Worm (Caenorhabditis elegans) whole organism, L4 larva: ENCODE data around the gene ptr-6.
A peak's percentile ranks its signal among the peaks of the same experiment; 100 is the strongest.

Experiments used
- F26F4.8 ChIP-seq: fragments of 200-800 bp; sonication (Bioruptor generic); conservative IDR thresholded peaks from 2 replicates; pipeline ENCODE4 v1.3.6; 2022; ENCODE audit warnings: missing genetic modification characterization, missing compliant biosample characterization
- F37D6.2 ChIP-seq: sonication (generic microtip); optimal IDR thresholded peaks from 2 replicates; lab custom pipeline; 2016; ENCODE audit warnings: mild to moderate bottlenecking, missing genetic modification characterization, missing compliant biosample characterization
- F49E8.2 ChIP-seq: sonication (generic microtip); optimal IDR thresholded peaks from 2 replicates; lab custom pipeline; 2016; ENCODE audit warnings: missing compliant biosample characterization, mild to moderate bottlenecking, missing genetic modification characterization, borderline replicate concordance
- T26A8.4 ChIP-seq: fragments of 200-800 bp; sonication (Bioruptor generic); IDR thresholded peaks from 2 replicates; pipeline ENCODE4 v1.3.6; 2022; ENCODE audit warnings: missing genetic modification characterization, missing compliant biosample characterization
- Y105C5A.15 ChIP-seq: fragments of 200-800 bp; sonication (Bioruptor generic); IDR thresholded peaks from 2 replicates; pipeline ENCODE4 v1.3.6; 2022; ENCODE audit warnings: missing genetic modification characterization, missing compliant biosample characterization
- Y48G9A.11 ChIP-seq: fragments of 200-800 bp; sonication (Bioruptor generic); IDR thresholded peaks from 2 replicates; pipeline ENCODE4 v1.3.6; 2022; ENCODE audit warnings: missing genetic modification reagents, missing genetic modification characterization, missing compliant biosample characterization
- Y5F2A.4 ChIP-seq: fragments of 200-800 bp; sonication (Bioruptor generic); optimal IDR thresholded peaks from 2 replicates; lab custom pipeline; 2018; ENCODE audit warnings: mild to moderate bottlenecking, missing genetic modification characterization, missing compliant biosample characterization
- Y75B8A.6 ChIP-seq: fragments of 200-800 bp; sonication (Bioruptor generic); IDR thresholded peaks from 2 replicates; pipeline ENCODE4 v1.3.6; 2022; ENCODE audit warnings: missing genetic modification reagents, missing genetic modification characterization, missing compliant biosample characterization
- ZK337.2 ChIP-seq: fragments of 200-800 bp; sonication (Bioruptor generic); IDR thresholded peaks from 2 replicates; pipeline ENCODE4 v1.3.6; 2022; ENCODE audit warnings: missing genetic modification reagents, missing genetic modification characterization, missing compliant biosample characterization
- ZK546.5 ChIP-seq, 2 experiments: sonication (generic microtip); optimal IDR thresholded peaks; 2 replicates each; lab custom pipeline; 2017; ENCODE audit warnings: missing biosample characterization in 2 of 2, missing genetic modification characterization in 2 of 2
- ama-1 ChIP-seq: fragments of 150-350 bp; optimal IDR thresholded peaks from 2 replicates; lab custom pipeline; 2014; ENCODE audit warnings: inconsistent platforms, mixed read lengths
- arid-1 ChIP-seq: fragments of 200-800 bp; sonication (Bioruptor generic); conservative IDR thresholded peaks from 2 replicates; pipeline ENCODE4 v1.3.6; 2022; ENCODE audit warnings: missing genetic modification reagents, missing genetic modification characterization, missing compliant biosample characterization
- ceh-44 ChIP-seq: fragments of 200-800 bp; sonication (Bioruptor generic); IDR thresholded peaks from 2 replicates; pipeline ENCODE4 v1.3.6; 2022; ENCODE audit warnings: missing genetic modification reagents, missing genetic modification characterization, missing compliant biosample characterization
- ceh-62 ChIP-seq: sonication (generic microtip); optimal IDR thresholded peaks from 2 replicates; lab custom pipeline; 2017; ENCODE audit warnings: missing biosample characterization, missing genetic modification characterization
- ceh-82 ChIP-seq: sonication (generic microtip); optimal IDR thresholded peaks from 2 replicates; lab custom pipeline; 2017; ENCODE audit warnings: missing biosample characterization, missing genetic modification characterization
- cey-2 ChIP-seq: sonication (generic microtip); optimal IDR thresholded peaks from 3 replicates; lab custom pipeline; 2017; ENCODE audit warnings: missing genetic modification characterization, mild to moderate bottlenecking, missing compliant biosample characterization, antibody characterized with exemption, borderline replicate concordance; ENCODE audit not compliant: insufficient read depth
- duxl-1 ChIP-seq: sonication (generic microtip); optimal IDR thresholded peaks from 2 replicates; lab custom pipeline; 2016; ENCODE audit warnings: mild to moderate bottlenecking, missing genetic modification characterization, moderate library complexity, missing compliant biosample characterization; ENCODE audit not compliant: poor library complexity
- egl-27 ChIP-seq: sonication (generic microtip); optimal IDR thresholded peaks from 3 replicates; lab custom pipeline; 2017; ENCODE audit warnings: missing biosample characterization, missing genetic modification reagents, missing genetic modification characterization
- egl-43 ChIP-seq: fragments of 200-800 bp; sonication (Bioruptor generic); IDR thresholded peaks from 2 replicates; pipeline ENCODE4 v1.3.6; 2022; ENCODE audit warnings: missing genetic modification reagents, missing genetic modification characterization, missing compliant biosample characterization
- gei-8 ChIP-seq: fragments of 200-800 bp; sonication (Bioruptor generic); optimal IDR thresholded peaks from 2 replicates; lab custom pipeline; 2018; ENCODE audit warnings: mild to moderate bottlenecking, missing genetic modification characterization, missing compliant biosample characterization
- hif-1 ChIP-seq, 2 experiments: sonication (generic microtip); optimal IDR thresholded peaks; 2 replicates each; lab custom pipeline; 2016 to 2017; ENCODE audit warnings: missing compliant biosample characterization in 2 of 2, missing genetic modification characterization in 2 of 2, missing genetic modification reagents in 2 of 2, missing genotype in 2 of 2, mild to moderate bottlenecking in 1 of 2
- jun-1 ChIP-seq: fragments of 150-350 bp; optimal IDR thresholded peaks from 2 replicates; lab custom pipeline; 2014; ENCODE audit warnings: missing biosample characterization, missing genetic modification reagents, missing genetic modification characterization
- lin-13 ChIP-seq: fragments of 150-350 bp; optimal IDR thresholded peaks from 2 replicates; lab custom pipeline; 2014; ENCODE audit warnings: missing biosample characterization, missing genetic modification reagents, missing genetic modification characterization
- lin-39 ChIP-seq: fragments of 150-350 bp; optimal IDR thresholded peaks from 2 replicates; lab custom pipeline; 2014; ENCODE audit warnings: missing biosample characterization, missing genetic modification reagents, missing genetic modification characterization
- lir-3 ChIP-seq: sonication (generic microtip); optimal IDR thresholded peaks from 2 replicates; lab custom pipeline; 2016; ENCODE audit warnings: mild to moderate bottlenecking, missing genetic modification characterization, missing compliant biosample characterization
- lsy-2 ChIP-seq, 2 experiments: fragments of 150-350 bp in 1 of 2; sonication (generic microtip) in 1 of 2; optimal IDR thresholded peaks; 2 replicates each; lab custom pipeline; 2014 to 2017; ENCODE audit warnings: missing biosample characterization in 2 of 2, missing genetic modification characterization in 2 of 2
- mdt-29 ChIP-seq: fragments of 200-800 bp; sonication (Bioruptor generic); IDR thresholded peaks from 2 replicates; pipeline ENCODE4 v1.3.6; 2022; ENCODE audit warnings: missing genetic modification reagents, missing genetic modification characterization, missing compliant biosample characterization
- mep-1 ChIP-seq: fragments of 150-350 bp; sonication (generic microtip); optimal IDR thresholded peaks from 3 replicates; lab custom pipeline; 2014; ENCODE audit warnings: missing biosample characterization, missing genetic modification characterization
- mes-2 ChIP-seq: sonication (generic microtip); optimal IDR thresholded peaks from 2 replicates; lab custom pipeline; 2016; ENCODE audit warnings: missing genotype, mild to moderate bottlenecking, missing genetic modification characterization, missing compliant biosample characterization; ENCODE audit not compliant: poor library complexity, severe bottlenecking
- nhr-11 ChIP-seq: fragments of 150-350 bp; optimal IDR thresholded peaks from 2 replicates; lab custom pipeline; 2014; ENCODE audit warnings: missing biosample characterization, missing genetic modification characterization
- nhr-111 ChIP-seq: fragments of 200-800 bp; sonication (Bioruptor generic); optimal IDR thresholded peaks from 2 replicates; lab custom pipeline; 2018; ENCODE audit warnings: mild to moderate bottlenecking, missing genetic modification characterization, missing compliant biosample characterization
- nhr-237 ChIP-seq: sonication (generic microtip); optimal IDR thresholded peaks from 2 replicates; lab custom pipeline; 2017; ENCODE audit warnings: missing biosample characterization, missing genetic modification characterization
- nhr-25 ChIP-seq: sonication (generic microtip); optimal IDR thresholded peaks from 2 replicates; lab custom pipeline; 2017; ENCODE audit warnings: missing genetic modification characterization, mild to moderate bottlenecking, missing compliant biosample characterization, antibody characterized with exemption, moderate library complexity, borderline replicate concordance; ENCODE audit not compliant: insufficient read depth
- nhr-41 ChIP-seq: fragments of 200-800 bp; sonication (Bioruptor generic); IDR thresholded peaks from 2 replicates; pipeline ENCODE4 v1.3.6; 2022; ENCODE audit warnings: missing genetic modification reagents, missing genetic modification characterization, missing compliant biosample characterization
- nhr-48 ChIP-seq: sonication (generic microtip); optimal IDR thresholded peaks from 2 replicates; lab custom pipeline; 2016; ENCODE audit warnings: mild to moderate bottlenecking, missing genetic modification characterization, missing compliant biosample characterization
- nhr-77 ChIP-seq: fragments of 150-350 bp; optimal IDR thresholded peaks from 2 replicates; lab custom pipeline; 2014; ENCODE audit warnings: missing biosample characterization, missing genetic modification characterization
- pha-4 ChIP-seq, 2 experiments: fragments of 150-350 bp in 1 of 2; fragments of 200-800 bp in 1 of 2; sonication (Bioruptor generic) in 1 of 2; IDR thresholded peaks in 1 of 2; optimal IDR thresholded peaks in 1 of 2; 2 replicates each; pipeline versions ENCODE4 v1.3.6 to Lab custom; 2014 to 2022; ENCODE audit warnings: missing genetic modification characterization in 2 of 2, missing genetic modification reagents in 2 of 2, missing biosample characterization in 1 of 2, missing compliant biosample characterization in 1 of 2
- php-3 ChIP-seq: fragments of 200-800 bp; sonication (Bioruptor generic); IDR thresholded peaks from 2 replicates; pipeline ENCODE4 v1.3.6; 2022; ENCODE audit warnings: missing genetic modification reagents, missing genetic modification characterization, missing compliant biosample characterization
- pqm-1 ChIP-seq: sonication (generic microtip); optimal IDR thresholded peaks from 2 replicates; lab custom pipeline; 2017; ENCODE audit warnings: missing biosample characterization, missing genetic modification characterization
- rbr-2 ChIP-seq: sonication (generic microtip); optimal IDR thresholded peaks from 2 replicates; lab custom pipeline; 2016; ENCODE audit warnings: missing genotype, missing genetic modification characterization, missing compliant biosample characterization
- saeg-2 ChIP-seq: fragments of 200-800 bp; sonication (Bioruptor generic); IDR thresholded peaks from 2 replicates; pipeline ENCODE4 v1.3.6; 2022; ENCODE audit warnings: missing genetic modification reagents, missing genetic modification characterization, missing compliant biosample characterization
- skn-1 ChIP-seq: fragments of 150-350 bp; optimal IDR thresholded peaks from 2 replicates; lab custom pipeline; 2014; ENCODE audit warnings: missing biosample characterization, missing genetic modification characterization
- spr-3 ChIP-seq: fragments of 200-800 bp; sonication (Bioruptor generic); optimal IDR thresholded peaks from 2 replicates; lab custom pipeline; 2018; ENCODE audit warnings: mild to moderate bottlenecking, missing genetic modification characterization, missing compliant biosample characterization
- tra-1 ChIP-seq: fragments of 200-800 bp; sonication (Bioruptor generic); IDR thresholded peaks from 2 replicates; pipeline ENCODE4 v1.3.6; 2022; ENCODE audit warnings: missing genetic modification reagents, missing genetic modification characterization, missing compliant biosample characterization
- unc-130 ChIP-seq: sonication (generic microtip); optimal IDR thresholded peaks from 2 replicates; lab custom pipeline; 2016; ENCODE audit warnings: missing genetic modification reagents, missing genetic modification characterization, missing compliant biosample characterization
- unc-39 ChIP-seq: sonication (generic microtip); optimal IDR thresholded peaks from 2 replicates; lab custom pipeline; 2017; ENCODE audit warnings: missing biosample characterization, missing genetic modification characterization
- vab-7 ChIP-seq: fragments of 200-800 bp; sonication (Bioruptor generic); IDR thresholded peaks from 2 replicates; pipeline ENCODE4 v1.3.6; 2022; ENCODE audit warnings: missing genetic modification reagents, missing genetic modification characterization, missing compliant biosample characterization
- zfp-2 ChIP-seq: sonication (generic microtip); optimal IDR thresholded peaks from 2 replicates; lab custom pipeline; 2016; ENCODE audit warnings: mild to moderate bottlenecking, missing genetic modification characterization, missing compliant biosample characterization
- zfp-3 ChIP-seq: fragments of 200-800 bp; sonication (Bioruptor generic); conservative IDR thresholded peaks from 2 replicates; pipeline ENCODE4 v1.3.6; 2022; ENCODE audit warnings: missing genetic modification reagents, missing genetic modification characterization, missing compliant biosample characterization

Gene ptr-6

ce11 chrII:5201922-5202562 is 44.6 kb downstream of the ptr-6 start (continued):
- TF ChIP-seq pqm-1 (tag; lab: Kevin White, UChicago) (peak; percentile 91), vab-7 (GFP tag; lab: Robert Waterston, UW) (no peak), lsy-2 (tag; optimal IDR thresholded peaks at IDR 0.05; lab: Kevin White, UChicago) (peak in 1 of 2 experiments; percentile 25), Y105C5A.15 (no peak), Y5F2A.4 (GFP tag; lab: Kevin White, UChicago) (no peak), pha-4 (GFP tag; IDR thresholded peaks at IDR 0.05; lab: Robert Waterston, UW) (peak; percentile 54), pha-4 (tag; optimal IDR thresholded peaks at IDR 0.05; lab: Kevin White, UChicago) (no peak), ceh-82 (tag; lab: Kevin White, UChicago) (no peak), ZK546.5 (tag; optimal IDR thresholded peaks at IDR 0.05; lab: Kevin White, UChicago) (no peak), Y75B8A.6 (GFP tag; lab: Robert Waterston, UW) (no peak), saeg-2 (GFP tag; lab: Robert Waterston, UW) (peak; percentile 82), lir-3 (tag; lab: Kevin White, UChicago) (no peak), zfp-3 (GFP tag; lab: Robert Waterston, UW) (no peak), gei-8 (GFP tag; lab: Kevin White, UChicago) (peak; percentile 21), ceh-44 (GFP tag; lab: Robert Waterston, UW) (no peak), nhr-48 (peak; percentile 84), zfp-2 (no peak), T26A8.4 (peak; percentile 43; the same call in 1 of the 2 replicates), spr-3 (GFP tag; lab: Kevin White, UChicago) (no peak), ZK337.2 (GFP tag; lab: Robert Waterston, UW) (no peak), egl-43 (GFP tag; lab: Robert Waterston, UW) (no peak), lin-13 (GFP tag; lab: Kevin White, UChicago) (no peak), mep-1 (tag; lab: Kevin White, UChicago) (peak; percentile 36), ceh-62 (tag; lab: Kevin White, UChicago) (no peak), F37D6.2 (tag; lab: Kevin White, UChicago) (no peak), nhr-77 (tag; lab: Kevin White, UChicago) (peak; percentile 50), arid-1 (no peak), ama-1 (lab: Kevin White, UChicago) (no peak), rbr-2 (tag; lab: Kevin White, UChicago) (no peak), cey-2 (peak; percentile 51), F26F4.8 (GFP tag; lab: Robert Waterston, UW) (no peak), mes-2 (tag; lab: Kevin White, UChicago) (peak; percentile 45), unc-130 (no peak), nhr-41 (no peak), tra-1 (GFP tag; lab: Robert Waterston, UW) (peak; percentile 98), mdt-29 (GFP tag; lab: Robert Waterston, UW) (0 out of 2 replicates have a peak, but pooled peaks have one; percentile 30), nhr-11 (tag; lab: Kevin White, UChicago) (no peak), jun-1 (tag; lab: Kevin White, UChicago) (no peak), lin-39 (tag; lab: Kevin White, UChicago) (no peak), nhr-111 (no peak), egl-27 (no peak), hif-1 (tag; optimal IDR thresholded peaks at IDR 0.05; lab: Kevin White, UChicago) (no peak), Y48G9A.11 (no peak), nhr-237 (tag; lab: Kevin White, UChicago) (no peak), php-3 (peak; percentile 99), unc-39 (no peak), nhr-25 (tag; lab: Kevin White, UChicago) (no peak), F49E8.2 (no peak), skn-1 (tag; lab: Kevin White, UChicago) (no peak), duxl-1 (no peak)
